Fruit fly (Drosophila melanogaster) whole organism, adult: ENCODE results near the gene CG7810.

Experiments used
- CG11617 ChIP-seq: fragments of 200-800 bp; sonication (Bioruptor generic); optimal IDR thresholded peaks from 2 replicates; lab custom pipeline; 2017; ENCODE audit warnings: mild to moderate bottlenecking, missing biosample characterization, missing genetic modification reagents, missing genetic modification characterization
- CG12768 ChIP-seq: fragments of 200-800 bp; sonication (Bioruptor generic); optimal IDR thresholded peaks from 2 replicates; lab custom pipeline; 2017; ENCODE audit warnings: missing biosample characterization, missing genetic modification characterization, mild to moderate bottlenecking, moderate library complexity, missing genetic modification reagents
- CG14711 ChIP-seq: fragments of 200-800 bp; sonication (Bioruptor generic); optimal IDR thresholded peaks from 2 replicates; lab custom pipeline; 2018; ENCODE audit warnings: missing biosample characterization, mild to moderate bottlenecking, missing genetic modification characterization, moderate library complexity
- CG1620 ChIP-seq: fragments of 200-800 bp; sonication (Bioruptor generic); optimal IDR thresholded peaks from 2 replicates; lab custom pipeline; 2016; ENCODE audit warnings: missing biosample characterization, missing genetic modification characterization
- CG33017 ChIP-seq: fragments of 200-800 bp; sonication (Bioruptor generic); optimal IDR thresholded peaks from 2 replicates; lab custom pipeline; 2018; ENCODE audit warnings: missing biosample characterization, mild to moderate bottlenecking, missing genetic modification characterization, moderate library complexity
- CG5204 ChIP-seq: fragments of 200-800 bp; sonication (Bioruptor generic); optimal IDR thresholded peaks from 2 replicates; lab custom pipeline; 2016; ENCODE audit warnings: missing biosample characterization, missing genetic modification characterization
- CG7045 ChIP-seq: fragments of 200-800 bp; sonication (Bioruptor generic); optimal IDR thresholded peaks from 2 replicates; lab custom pipeline; 2017; ENCODE audit warnings: missing biosample characterization, mild to moderate bottlenecking, missing genetic modification characterization
- CG7101 ChIP-seq: fragments of 200-800 bp; sonication (Bioruptor generic); optimal IDR thresholded peaks from 2 replicates; lab custom pipeline; 2018; ENCODE audit warnings: missing biosample characterization, mild to moderate bottlenecking, missing genetic modification characterization, moderate library complexity
- Clk ChIP-seq: fragments of 200-800 bp; sonication (Bioruptor generic); optimal IDR thresholded peaks from 2 replicates; lab custom pipeline; 2017; ENCODE audit warnings: missing biosample characterization, missing genetic modification characterization
- Crg-1 ChIP-seq: fragments of 200-800 bp; sonication (Bioruptor generic); optimal IDR thresholded peaks from 2 replicates; lab custom pipeline; 2016; ENCODE audit warnings: missing biosample characterization, missing genetic modification characterization
- Hr96 ChIP-seq: fragments of 200-800 bp; sonication (Bioruptor generic); optimal IDR thresholded peaks from 2 replicates; lab custom pipeline; 2016; ENCODE audit warnings: missing biosample characterization, missing genetic modification characterization
- Mnt ChIP-seq: fragments of 200-800 bp; sonication (Bioruptor generic); optimal IDR thresholded peaks from 2 replicates; lab custom pipeline; 2016; ENCODE audit warnings: missing biosample characterization, mild to moderate bottlenecking, missing genetic modification characterization
- bab1 ChIP-seq: fragments of 200-800 bp; sonication (Bioruptor generic); optimal IDR thresholded peaks from 3 replicates; lab custom pipeline; 2019; ENCODE audit warnings: missing biosample characterization, mild to moderate bottlenecking, missing genetic modification characterization, moderate library complexity
- cic ChIP-seq: fragments of 200-800 bp; sonication (Bioruptor generic); optimal IDR thresholded peaks from 2 replicates; lab custom pipeline; 2017; ENCODE audit warnings: missing biosample characterization, mild to moderate bottlenecking, missing genetic modification characterization, moderate library complexity
- cnc ChIP-seq, 2 experiments: fragments of >200 bp; optimal IDR thresholded peaks; 2 replicates each; lab custom pipeline; 2017
- kay ChIP-seq: fragments of 200-800 bp; sonication (Bioruptor generic); peaks from one replicate; lab custom pipeline; 2016; ENCODE audit warnings: missing biosample characterization, missing genetic modification characterization, borderline replicate concordance
- ovo ChIP-seq: fragments of 200-800 bp; sonication (Bioruptor generic); optimal IDR thresholded peaks from 2 replicates; lab custom pipeline; 2016; ENCODE audit warnings: missing biosample characterization, missing genetic modification characterization
- pad ChIP-seq: fragments of 200-800 bp; sonication (Bioruptor generic); optimal IDR thresholded peaks from 3 replicates; lab custom pipeline; 2017; ENCODE audit warnings: missing biosample characterization, missing genetic modification characterization, mild to moderate bottlenecking, moderate library complexity, missing genetic modification reagents
- tj ChIP-seq: fragments of 200-800 bp; sonication (Bioruptor generic); optimal IDR thresholded peaks from 3 replicates; lab custom pipeline; 2017; ENCODE audit warnings: missing biosample characterization, mild to moderate bottlenecking, missing genetic modification characterization, moderate library complexity
- toe ChIP-seq: fragments of 200-800 bp; sonication (Bioruptor generic); optimal IDR thresholded peaks from 2 replicates; lab custom pipeline; 2016; ENCODE audit warnings: missing biosample characterization, missing genetic modification characterization

The CG7810 gene

dm6 chr2L:8327783-8328327, 16.9 kb upstream of the CG7810 start:
- no peak for TF ChIP-seq CG7101 (tag; lab: Kevin White, UChicago)
- no peak for TF ChIP-seq cnc (optimal IDR thresholded peaks at IDR 0.05; lab: Kevin White, UChicago)
- no peak for TF ChIP-seq toe
- TF ChIP-seq CG7045: no peak
- peak; percentile 96 for TF ChIP-seq tj (GFP tag; lab: Kevin White, UChicago)
- TF ChIP-seq cic (GFP tag; lab: Kevin White, UChicago): no peak

dm6 chr2L:8327272-8327555, 16.2 kb upstream of the CG7810 start, which contains the start of gene CG14275:
TSS of gene CG14275 (plus strand) at chr2L:8327456.
- TF ChIP-seq CG14711 (tag; lab: Kevin White, UChicago): no peak
- no peak for TF ChIP-seq cnc (optimal IDR thresholded peaks at IDR 0.05; lab: Kevin White, UChicago)
- no peak for TF ChIP-seq tj (GFP tag; lab: Kevin White, UChicago)
- TF ChIP-seq CG5204 (GFP tag; lab: Kevin White, UChicago): no peak
- TF ChIP-seq CG7101 (tag; lab: Kevin White, UChicago): no peak
- no peak for TF ChIP-seq toe
- no peak for TF ChIP-seq CG12768 (GFP tag; lab: Kevin White, UChicago)
- no peak for TF ChIP-seq Hr96 (GFP tag; lab: Kevin White, UChicago)
- TF ChIP-seq Mnt (GFP tag; lab: Kevin White, UChicago): no peak
- no peak for TF ChIP-seq cic (GFP tag; lab: Kevin White, UChicago)
- no peak for TF ChIP-seq CG33017 (tag; lab: Kevin White, UChicago)
- TF ChIP-seq pad (GFP tag; lab: Kevin White, UChicago): no peak
- no peak for TF ChIP-seq kay (GFP tag; lab: Kevin White, UChicago)
- TF ChIP-seq ovo: no peak
- no peak for TF ChIP-seq CG7045
- TF ChIP-seq Clk (GFP tag; lab: Kevin White, UChicago): no peak
- TF ChIP-seq CG11617 (GFP tag; lab: Kevin White, UChicago): no peak

- no peak for TF ChIP-seq CG7045
- no peak for TF ChIP-seq kay (GFP tag; lab: Kevin White, UChicago)
- TF ChIP-seq Mnt (GFP tag; lab: Kevin White, UChicago): no peak
- TF ChIP-seq tj (GFP tag; lab: Kevin White, UChicago): no peak
- no peak for TF ChIP-seq ovo
- no peak for TF ChIP-seq CG5204 (GFP tag; lab: Kevin White, UChicago)
- peak; percentile 68 for TF ChIP-seq CG33017 (tag; lab: Kevin White, UChicago)
- TF ChIP-seq cnc (optimal IDR thresholded peaks at IDR 0.05; lab: Kevin White, UChicago): no peak
- TF ChIP-seq pad (GFP tag; lab: Kevin White, UChicago): no peak
- peak; percentile 59 for TF ChIP-seq CG12768 (GFP tag; lab: Kevin White, UChicago)
- no peak for TF ChIP-seq Clk (GFP tag; lab: Kevin White, UChicago)
- no peak for TF ChIP-seq cic (GFP tag; lab: Kevin White, UChicago)
- no peak for TF ChIP-seq bab1
- TF ChIP-seq CG14711 (tag; lab: Kevin White, UChicago): no peak
- TF ChIP-seq toe: no peak
- no peak for TF ChIP-seq Hr96 (GFP tag; lab: Kevin White, UChicago)
- peak; percentile 17 for TF ChIP-seq CG7101 (tag; lab: Kevin White, UChicago)
- no peak for TF ChIP-seq CG1620 (GFP tag; lab: Kevin White, UChicago)
- TF ChIP-seq CG11617 (GFP tag; lab: Kevin White, UChicago): peak; percentile 42
These were observed 15.6 kb upstream of the CG7810 start for dm6 chr2L:8326414-8327271.

- TF ChIP-seq CG12768 (GFP tag; lab: Kevin White, UChicago): peak; percentile 59
- TF ChIP-seq kay (GFP tag; lab: Kevin White, UChicago): no peak
- no peak for TF ChIP-seq CG14711 (tag; lab: Kevin White, UChicago)
- TF ChIP-seq cic (GFP tag; lab: Kevin White, UChicago): peak; percentile 34
These were observed 14.2 kb upstream of the CG7810 start, which contains the start of gene CG7781 for dm6 chr2L:8325150-8325549. TSS of gene CG7781 (minus strand) at chr2L:8325409.

- TF ChIP-seq ovo: peak; percentile 47
- TF ChIP-seq Hr96 (GFP tag; lab: Kevin White, UChicago): no peak
- no peak for TF ChIP-seq toe
- TF ChIP-seq Crg-1 (GFP tag; lab: Kevin White, UChicago): peak; percentile 77
- peak; percentile 66 for TF ChIP-seq CG7101 (tag; lab: Kevin White, UChicago)
- peak; percentile 53 for TF ChIP-seq cic (GFP tag; lab: Kevin White, UChicago)
- TF ChIP-seq kay (GFP tag; lab: Kevin White, UChicago): no peak
- peak; percentile 60 for TF ChIP-seq pad (GFP tag; lab: Kevin White, UChicago)
- TF ChIP-seq bab1: peak; percentile 80
- peak; percentile 50 for TF ChIP-seq CG1620 (GFP tag; lab: Kevin White, UChicago)
- TF ChIP-seq Mnt (GFP tag; lab: Kevin White, UChicago): peak; percentile 60
- peak; percentile 61 for TF ChIP-seq CG12768 (GFP tag; lab: Kevin White, UChicago)
- peak; percentile 63 for TF ChIP-seq CG14711 (tag; lab: Kevin White, UChicago)
- TF ChIP-seq CG7045: peak; percentile 65
- TF ChIP-seq CG33017 (tag; lab: Kevin White, UChicago): peak; percentile 32
- TF ChIP-seq CG11617 (GFP tag; lab: Kevin White, UChicago): peak; percentile 68
- no peak for TF ChIP-seq cnc (optimal IDR thresholded peaks at IDR 0.05; lab: Kevin White, UChicago)
- peak; percentile 58 for TF ChIP-seq tj (GFP tag; lab: Kevin White, UChicago)
These were observed 9.0 kb upstream of the CG7810 start, which contains the start of the genes mtsh and strat for dm6 chr2L:8319858-8320525. TSS of gene mtsh (minus strand) at chr2L:8319908. TSS of gene strat (plus strand) at chr2L:8320328.
